Worm (Caenorhabditis elegans) whole organism, midembryonic: ENCODE data around the gene sumv-2.

Source experiments
- flt-1 ChIP-seq: fragments of 200-800 bp; sonication (Bioruptor generic); IDR thresholded peaks from 2 replicates; pipeline ENCODE4 v1.3.6; 2022; ENCODE audit warnings: missing genetic modification characterization, missing compliant biosample characterization
- ztf-29 ChIP-seq: fragments of 200-800 bp; sonication (Bioruptor generic); IDR thresholded peaks from 2 replicates; pipeline ENCODE4 v1.3.6; 2022; ENCODE audit warnings: missing genetic modification reagents, missing genetic modification characterization, missing compliant biosample characterization

- TF ChIP-seq flt-1 (no peak), ztf-29 (no peak)
These were observed 47.2 kb upstream of the sumv-2 start, which contains the start of gene sut-2 for ce11 chrV:4569999-4570627.
